Fruit fly (Drosophila melanogaster) whole organism, embryonic: ENCODE measurements around the gene Vajk1.

Source experiments
- CG12659 ChIP-seq: fragments of 200-800 bp; sonication (Bioruptor generic); optimal IDR thresholded peaks from 3 replicates; lab custom pipeline; 2017; ENCODE audit warnings: mild to moderate bottlenecking, missing biosample characterization, missing genetic modification reagents, missing genetic modification characterization
- Poxn ChIP-seq: fragments of 200-800 bp; sonication (Bioruptor generic); IDR thresholded peaks from 2 replicates; pipeline ENCODE4 v1.3.6; 2022; ENCODE audit warnings: missing biosample characterization, missing genetic modification characterization
- ewg ChIP-seq: fragments of 200-800 bp; sonication (Bioruptor generic); optimal IDR thresholded peaks from 3 replicates; lab custom pipeline; 2017; ENCODE audit warnings: mild to moderate bottlenecking, missing biosample characterization, missing genetic modification reagents, missing genetic modification characterization
- lab ChIP-seq: fragments of 200-800 bp; sonication (Bioruptor generic); optimal IDR thresholded peaks from 3 replicates; lab custom pipeline; 2017; ENCODE audit warnings: missing biosample characterization, missing genetic modification characterization, mild to moderate bottlenecking, moderate library complexity, missing genetic modification reagents

DNA sequence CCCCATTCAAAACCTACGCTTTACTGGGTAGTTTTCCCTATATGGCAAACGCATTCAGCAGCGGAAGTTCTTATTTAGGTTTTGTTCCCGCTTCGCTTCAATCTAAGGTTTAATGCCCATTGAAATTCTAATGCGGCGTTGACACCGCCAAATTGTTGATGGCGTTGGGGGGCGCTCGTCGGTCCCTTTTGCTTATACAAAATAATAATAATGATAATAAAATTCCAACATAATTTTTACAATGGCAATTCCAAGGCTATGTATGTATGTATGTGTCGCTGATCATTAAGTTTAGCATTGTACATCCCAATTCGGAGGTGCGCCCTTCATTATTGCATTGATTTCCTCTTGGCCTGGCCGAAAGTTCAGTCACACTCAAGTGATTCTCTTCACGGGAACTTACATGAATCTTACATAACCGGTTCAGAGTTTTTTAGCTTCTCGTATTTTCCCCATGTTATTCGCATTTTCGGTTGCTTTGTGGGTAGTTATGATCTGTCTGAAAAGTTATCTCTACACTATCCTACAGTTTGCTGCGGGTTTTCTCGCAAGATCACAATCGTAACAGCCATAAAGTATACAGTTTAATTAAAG is 39.2 kb downstream of the Vajk1 start:
- TF ChIP-seq Poxn (GFP tag; lab: Robert Waterston, UW) (no peak), lab (no peak), ewg (GFP tag; lab: Kevin White, UChicago) (no peak), CG12659 (GFP tag; lab: Kevin White, UChicago) (no peak)
